Worm (Caenorhabditis elegans): ENCODE data around the gene C49C3.10.

Gene C49C3.10

DNA sequence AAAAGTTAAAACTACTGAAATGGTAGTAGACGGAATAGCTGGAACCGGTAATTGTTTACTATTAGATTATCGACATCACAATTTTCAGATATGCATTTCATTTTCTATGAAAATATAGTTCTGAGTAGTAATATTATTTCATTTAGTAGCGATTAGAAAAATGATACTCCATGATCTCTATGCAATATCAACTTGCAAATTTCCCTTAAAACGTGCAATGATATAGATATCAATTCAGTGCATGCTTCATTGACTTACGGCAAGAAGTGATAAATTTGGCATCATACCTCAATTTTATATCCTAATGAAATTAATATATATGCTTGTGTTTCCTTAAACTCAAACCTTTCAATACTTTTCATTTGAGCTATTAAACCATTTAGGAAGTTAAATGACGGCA, 3.9 kb upstream of the C49C3.10 start, which contains the start of gene C49C3.21:
C49C3.21 (plus strand) TSS at position 301 of the 400 bp plus-strand sequence.
- TF ChIP-seq ama-1 (optimal IDR thresholded peaks at IDR 0.05) (no peak), ama-1 (GFP tag; optimal IDR thresholded peaks at IDR 0.05) (no peak), nhr-179 (tag; optimal IDR thresholded peaks at IDR 0.05) (no peak), tbp1 (GFP tag; optimal IDR thresholded peaks at IDR 0.05) (no peak), mxl-1 (tag; optimal IDR thresholded peaks at IDR 0.05) (no peak)

ce11 chrIV:17342179-17342578, 3.4 kb upstream of the C49C3.10 start, which contains the start of gene C49C3.9:
Gene C49C3.9, minus strand, starts transcription at chrIV:17342314.
- TF ChIP-seq ets-4 (GFP tag; optimal IDR thresholded peaks at IDR 0.05) (peak; percentile 20), nhr-80 (tag; optimal IDR thresholded peaks at IDR 0.05) (peak; percentile 80), mxl-1 (tag; optimal IDR thresholded peaks at IDR 0.05) (no peak)

DNA sequence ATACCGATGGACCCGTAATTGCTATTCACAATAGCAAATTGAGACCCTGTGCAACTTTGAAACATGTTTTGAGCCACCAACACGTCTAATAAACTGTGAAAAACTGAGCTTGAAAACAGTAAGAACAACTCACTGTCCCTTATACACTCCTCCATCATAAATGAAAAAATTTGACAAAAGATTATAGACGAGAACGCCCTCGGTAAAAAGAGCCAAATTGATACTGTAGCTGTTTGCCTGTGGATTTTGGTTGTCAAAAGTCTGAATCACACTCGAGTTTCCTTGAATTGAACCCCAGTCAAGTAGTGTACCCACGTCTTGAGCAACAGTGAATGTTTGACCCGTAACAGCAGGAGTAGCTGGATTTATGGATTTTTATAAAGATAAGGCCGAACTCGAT, 2.3 kb upstream of the C49C3.10 start:
- TF ChIP-seq ztf-28 (GFP tag; IDR thresholded peaks at IDR 0.05): no peak
- TF ChIP-seq hrde-1 (tag; optimal IDR thresholded peaks at IDR 0.05; ENCODE audit: borderline replicate concordance): no peak
- no peak for TF ChIP-seq cebp-2 (GFP tag; IDR thresholded peaks at IDR 0.05)
- no peak for TF ChIP-seq mxl-1 (tag; optimal IDR thresholded peaks at IDR 0.05)
- TF ChIP-seq nhr-90 (tag; optimal IDR thresholded peaks at IDR 0.05): no peak
- no peak for TF ChIP-seq rec-8 (tag; optimal IDR thresholded peaks at IDR 0.05)
- TF ChIP-seq ceh-58 (GFP tag; IDR thresholded peaks at IDR 0.05): no peak
- no peak for TF ChIP-seq attf-6 (GFP tag; IDR thresholded peaks at IDR 0.05)
- TF ChIP-seq hlh-26 (GFP tag; conservative IDR thresholded peaks at IDR 0.05): no peak
- TF ChIP-seq rpc-1 (optimal IDR thresholded peaks at IDR 0.05): no peak
- no peak for TF ChIP-seq rpc-1 (tag; optimal IDR thresholded peaks at IDR 0.05)
- TF ChIP-seq let-526 (GFP tag; IDR thresholded peaks at IDR 0.05): no peak
- TF ChIP-seq Y79H2A.3 (GFP tag; conservative IDR thresholded peaks at IDR 0.05): no peak
- no peak for TF ChIP-seq snpc-1.1 (tag; optimal IDR thresholded peaks at IDR 0.05; ENCODE audit: insufficient read depth)
- TF ChIP-seq ets-4 (GFP tag; optimal IDR thresholded peaks at IDR 0.05): no peak
- TF ChIP-seq lsy-27 (tag; optimal IDR thresholded peaks at IDR 0.05; ENCODE audit: borderline replicate concordance, insufficient read depth): no peak
- TF ChIP-seq mcd-1 (GFP tag; IDR thresholded peaks at IDR 0.05): no peak
- TF ChIP-seq dpff-1 (tag; optimal IDR thresholded peaks at IDR 0.05): no peak
- no peak for TF ChIP-seq B0035.1 (tag; optimal IDR thresholded peaks at IDR 0.05)
- no peak for TF ChIP-seq F57A8.1 (GFP tag; optimal IDR thresholded peaks at IDR 0.05)
- no peak for TF ChIP-seq ceh-40 (GFP tag; IDR thresholded peaks at IDR 0.05)

DNA sequence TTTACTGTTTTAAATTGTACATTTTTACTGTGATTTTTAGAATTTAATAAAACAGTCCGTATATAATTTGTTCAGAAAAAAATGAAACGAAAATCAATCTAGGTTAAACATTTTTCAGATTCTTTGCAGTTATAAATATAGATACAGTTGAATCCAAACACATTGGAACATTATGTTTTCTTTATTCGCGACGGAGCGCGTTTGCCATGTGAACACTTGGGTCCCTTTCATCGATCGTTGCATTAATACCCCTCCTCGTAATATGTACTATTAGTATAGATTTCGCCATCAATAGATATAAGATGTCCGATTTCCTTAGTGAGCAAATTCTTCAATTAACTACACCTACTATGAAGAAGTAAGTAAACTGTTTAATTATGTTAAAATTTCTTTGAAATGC, 3.7 kb downstream of the C49C3.10 start, which contains the start of gene C49C3.8:
C49C3.8 (plus strand) TSS at position 173 of the 400 bp plus-strand sequence.
- TF ChIP-seq die-1 (tag; optimal IDR thresholded peaks at IDR 0.05): no peak
- no peak for TF ChIP-seq T07F8.4 (tag; optimal IDR thresholded peaks at IDR 0.05)
- TF ChIP-seq aptf-2 (GFP tag; conservative IDR thresholded peaks at IDR 0.05): no peak
- TF ChIP-seq ztf-22 (GFP tag; optimal IDR thresholded peaks at IDR 0.05): no peak
- TF ChIP-seq cebp-2 (GFP tag; IDR thresholded peaks at IDR 0.05): no peak
- no peak for TF ChIP-seq dpl-1 (GFP tag; optimal IDR thresholded peaks at IDR 0.05)
- TF ChIP-seq C17E4.6 (GFP tag; IDR thresholded peaks at IDR 0.05): no peak
- no peak for TF ChIP-seq lin-40 (tag; optimal IDR thresholded peaks at IDR 0.05)
- no peak for TF ChIP-seq sea-2 (GFP tag; IDR thresholded peaks at IDR 0.05)
- TF ChIP-seq lin-54 (GFP tag; optimal IDR thresholded peaks at IDR 0.05): no peak
- no peak for TF ChIP-seq ztf-26 (tag; optimal IDR thresholded peaks at IDR 0.05)
- no peak for TF ChIP-seq rec-8 (tag; optimal IDR thresholded peaks at IDR 0.05)
- TF ChIP-seq F33H1.4 (GFP tag; IDR thresholded peaks at IDR 0.05): no peak
- no peak for TF ChIP-seq pbrm-1 (GFP tag; IDR thresholded peaks at IDR 0.05)
